Fruit fly (Drosophila melanogaster) S2 (cell line): ENCODE measurements around the gene pix.

Source experiments
- CG8478 ChIP-seq: fragments of >200 bp; optimal IDR thresholded peaks from 2 replicates; lab custom pipeline; 2018
- CTCF ChIP-seq, 2 experiments: fragments of >200 bp; optimal IDR thresholded peaks; 2 replicates each; lab custom pipeline; 2018

DNA sequence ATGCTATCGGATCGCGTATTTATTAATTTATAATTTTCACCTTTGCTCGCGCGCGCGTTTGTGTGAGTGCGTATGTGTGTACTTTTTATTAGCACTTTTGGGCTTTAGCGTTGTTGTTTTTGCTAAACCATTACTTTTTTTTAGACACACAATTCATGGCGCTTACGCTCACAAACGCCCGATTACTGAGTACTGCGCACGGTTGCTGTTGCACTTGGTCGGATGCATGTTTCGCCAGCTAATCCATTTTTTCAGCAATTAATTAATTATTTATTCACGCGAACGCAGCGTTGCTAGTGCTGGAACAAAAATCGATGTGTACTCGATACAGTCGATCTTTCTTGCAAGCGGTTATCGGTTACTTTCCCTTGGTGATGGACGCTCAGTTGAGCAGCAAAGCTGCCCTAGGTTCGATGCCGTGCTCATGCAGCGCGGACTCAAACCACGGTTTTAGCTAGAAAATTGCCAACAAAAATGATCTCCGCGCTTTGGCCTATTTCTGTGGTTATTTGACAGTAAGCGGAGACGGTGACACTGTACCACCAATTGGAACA, 23.2 kb upstream of the pix start, which contains the start of the genes smg and CG5087:
- TF ChIP-seq CG8478 (no peak), CTCF (optimal IDR thresholded peaks at IDR 0.05; lab: Kevin White, UChicago) (peak; percentile 70 to 78)
